Fruit fly (Drosophila melanogaster) whole organism, embryonic: Measurements from ENCODE around the gene lqfR.

ENCODE experiments used
- CG12299 ChIP-seq: fragments of 200-800 bp; sonication (Bioruptor generic); optimal IDR thresholded peaks from 2 replicates; lab custom pipeline; 2018; ENCODE audit warnings: missing biosample characterization, mild to moderate bottlenecking, missing genetic modification characterization
- CG15601 ChIP-seq: fragments of 200-800 bp; sonication (Bioruptor generic); optimal IDR thresholded peaks from 3 replicates; lab custom pipeline; 2019; ENCODE audit warnings: missing biosample characterization, mild to moderate bottlenecking, missing genetic modification characterization, moderate library complexity
- CG9876 ChIP-seq: fragments of 200-800 bp; sonication (Bioruptor generic); optimal IDR thresholded peaks from 2 replicates; lab custom pipeline; 2016; ENCODE audit warnings: missing biosample characterization, missing genetic modification characterization
- Ets97D ChIP-seq: fragments of 200-800 bp; sonication (Bioruptor generic); optimal IDR thresholded peaks from 3 replicates; lab custom pipeline; 2016; ENCODE audit warnings: missing biosample characterization, missing genetic modification characterization
- Gug ChIP-seq: fragments of 200-800 bp; sonication (Bioruptor generic); IDR thresholded peaks from 4 replicates; pipeline ENCODE4 v1.3.6; 2022; ENCODE audit warnings: missing biosample characterization, missing genetic modification characterization
- Myb ChIP-seq: fragments of 200-800 bp; sonication (Bioruptor generic); optimal IDR thresholded peaks from 2 replicates; lab custom pipeline; 2016; ENCODE audit warnings: missing biosample characterization, missing genetic modification characterization
- Nf-YB ChIP-seq: fragments of 200-800 bp; sonication (Bioruptor generic); optimal IDR thresholded peaks from 3 replicates; lab custom pipeline; 2019; ENCODE audit warnings: missing biosample characterization, mild to moderate bottlenecking, missing genetic modification characterization, moderate library complexity
- fd64A ChIP-seq: fragments of 200-800 bp; sonication (Bioruptor generic); optimal IDR thresholded peaks from 3 replicates; lab custom pipeline; 2018; ENCODE audit warnings: missing biosample characterization, mild to moderate bottlenecking, missing genetic modification characterization
- pnt ChIP-seq: fragments of 200-800 bp; sonication (Bioruptor generic); optimal IDR thresholded peaks from 3 replicates; lab custom pipeline; 2016; ENCODE audit warnings: missing biosample characterization, missing genetic modification characterization
- ttk ChIP-seq: fragments of 200-800 bp; sonication (Bioruptor generic); IDR thresholded peaks from 2 replicates; pipeline ENCODE4 v2.1.2; 2022; ENCODE audit warnings: missing biosample characterization, missing genetic modification characterization

DNA sequence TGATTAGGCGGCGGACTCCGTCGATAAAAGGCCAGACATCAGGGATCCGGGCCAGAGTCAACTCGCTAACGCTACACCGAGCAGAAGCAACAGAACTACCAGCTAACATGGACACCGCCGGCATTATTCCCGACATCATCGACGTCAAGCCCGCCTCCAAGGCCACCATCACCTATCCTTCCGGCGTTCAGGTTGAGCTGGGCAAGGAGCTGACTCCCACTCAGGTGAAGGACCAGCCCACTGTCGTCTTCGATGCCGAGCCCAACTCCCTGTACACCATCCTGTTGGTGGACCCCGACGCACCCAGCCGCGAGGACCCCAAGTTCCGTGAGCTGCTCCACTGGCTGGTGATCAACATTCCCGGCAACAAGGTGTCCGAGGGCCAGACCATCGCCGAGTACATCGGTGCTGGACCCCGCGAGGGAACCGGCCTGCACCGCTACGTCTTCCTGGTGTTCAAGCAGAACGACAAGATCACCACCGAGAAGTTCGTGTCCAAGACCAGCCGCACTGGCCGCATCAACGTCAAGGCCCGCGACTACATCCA is 55.0 kb downstream of the lqfR start, which contains the start of gene Pebp1:
- TF ChIP-seq CG9876 (GFP tag; lab: Kevin White, UChicago): no peak
- TF ChIP-seq Ets97D (GFP tag; lab: Kevin White, UChicago): no peak
- TF ChIP-seq ttk (GFP tag; lab: Robert Waterston, UW): no peak
- no peak for TF ChIP-seq fd64A (GFP tag; lab: Kevin White, UChicago)
- no peak for TF ChIP-seq Myb (GFP tag; lab: Kevin White, UChicago)
- no peak for TF ChIP-seq Gug
- no peak for TF ChIP-seq CG12299 (tag; lab: Kevin White, UChicago)
- TF ChIP-seq pnt (GFP tag; lab: Kevin White, UChicago): no peak
- no peak for TF ChIP-seq Nf-YB (GFP tag; lab: Kevin White, UChicago)
- TF ChIP-seq CG15601 (tag; lab: Kevin White, UChicago): no peak
